Fruit fly (Drosophila melanogaster): Measurements from ENCODE around the gene CG5639.

dm6 chr3R:27570692-27571091 is 25.2 kb downstream of the CG5639 start:
- no peak for TF ChIP-seq CG7101 (tag; optimal IDR thresholded peaks at IDR 0.05)
- TF ChIP-seq CG1620 (GFP tag; optimal IDR thresholded peaks at IDR 0.05) = no peak
- TF ChIP-seq kay (GFP tag; ENCODE audit: borderline replicate concordance) = no peak
- no peak for TF ChIP-seq CG11617 (GFP tag; optimal IDR thresholded peaks at IDR 0.05)
- no peak for TF ChIP-seq CG14711 (tag; optimal IDR thresholded peaks at IDR 0.05)
- TF ChIP-seq cnc (optimal IDR thresholded peaks at IDR 0.05) = no peak
- TF ChIP-seq bab1 (GFP tag; optimal IDR thresholded peaks at IDR 0.05) = no peak
- TF ChIP-seq Hr96 (GFP tag; optimal IDR thresholded peaks at IDR 0.05) = no peak
- no peak for TF ChIP-seq CG12768 (GFP tag; optimal IDR thresholded peaks at IDR 0.05)
- no peak for TF ChIP-seq tj (GFP tag; optimal IDR thresholded peaks at IDR 0.05)
- TF ChIP-seq toe (GFP tag; optimal IDR thresholded peaks at IDR 0.05) = no peak
- no peak for TF ChIP-seq CG33017 (tag; optimal IDR thresholded peaks at IDR 0.05)
- TF ChIP-seq CG7045 (GFP tag; optimal IDR thresholded peaks at IDR 0.05) = no peak
- no peak for TF ChIP-seq pad (GFP tag; optimal IDR thresholded peaks at IDR 0.05)
